Worm (Caenorhabditis elegans): ENCODE results near the gene cpna-5.
A peak's percentile ranks its signal among the peaks of the same experiment; 100 is the strongest.

Gene cpna-5

DNA sequence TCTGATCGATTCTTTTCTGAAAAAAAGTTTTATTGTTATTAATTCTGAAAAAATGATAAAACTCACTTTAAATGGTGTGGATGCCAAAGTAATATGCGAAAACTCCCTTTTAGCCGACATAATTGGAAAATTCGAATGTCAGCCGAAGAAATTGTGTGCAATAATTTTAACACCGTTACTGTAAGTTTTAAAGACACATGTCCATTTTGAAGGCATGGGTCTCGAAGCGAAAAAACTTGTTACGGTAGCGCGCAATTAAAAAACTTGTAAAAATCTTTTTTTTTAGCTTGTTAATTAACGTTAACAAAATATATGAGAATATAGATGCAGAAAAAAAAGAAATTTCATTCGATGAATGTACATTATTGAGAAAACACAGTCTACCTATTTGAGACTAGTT, 28.0 kb downstream of the cpna-5 start, which contains the start of gene pid-1:
Gene pid-1, minus strand, starts transcription at position 173 of the 400 bp plus-strand sequence.
- TF ChIP-seq mxl-2 (GFP tag; conservative IDR thresholded peaks at IDR 0.05), result no peak
- TF ChIP-seq mes-2 (tag; optimal IDR thresholded peaks at IDR 0.05; ENCODE audit: poor library complexity, severe bottlenecking), result no peak
- TF ChIP-seq nhr-6 (tag; optimal IDR thresholded peaks at IDR 0.05), result no peak
- TF ChIP-seq lin-1 (GFP tag; IDR thresholded peaks at IDR 0.05), result no peak
- no peak for TF ChIP-seq unc-62 (GFP tag; optimal IDR thresholded peaks at IDR 0.05 in 1 of 2)
- no peak for TF ChIP-seq unc-62 (tag; optimal IDR thresholded peaks at IDR 0.05)
- TF ChIP-seq dve-1 (tag; optimal IDR thresholded peaks at IDR 0.05; ENCODE audit: insufficient read depth), result no peak
- TF ChIP-seq lin-29 (GFP tag; IDR thresholded peaks at IDR 0.05), result no peak
- TF ChIP-seq daf-16 (GFP tag; optimal IDR thresholded peaks at IDR 0.05), result no peak
- no peak for TF ChIP-seq daf-16 (tag; optimal IDR thresholded peaks at IDR 0.05)
- TF ChIP-seq ZK546.5 (tag; optimal IDR thresholded peaks at IDR 0.05), result no peak

ce11 chrII:7684589-7684988, 33.8 kb downstream of the cpna-5 start, which contains the start of gene F18A1.1:
Gene F18A1.1 (plus strand): TSS chrII:7684889.
- TF ChIP-seq nhr-237 (tag; optimal IDR thresholded peaks at IDR 0.05) (peak; percentile 19), unc-39 (tag; optimal IDR thresholded peaks at IDR 0.05) (no peak)

DNA sequence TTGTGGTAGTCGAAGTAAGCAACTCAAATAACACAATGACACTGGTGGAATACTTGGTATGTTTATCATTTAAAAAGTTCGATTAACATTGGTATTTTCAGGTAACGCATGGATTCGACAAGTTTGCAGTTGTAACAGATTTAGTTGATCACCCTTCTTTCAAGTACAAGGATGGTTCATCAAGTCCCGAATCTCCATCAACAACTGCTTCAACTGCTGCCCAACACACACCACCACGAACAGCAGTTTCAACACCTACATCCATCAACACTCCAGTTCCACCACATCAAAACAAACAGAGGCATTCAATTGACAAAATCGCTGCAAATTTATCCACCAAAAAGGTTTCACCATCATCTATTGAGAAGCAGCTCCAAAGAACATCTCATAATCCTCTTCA, 35.9 kb downstream of the cpna-5 start:
- TF ChIP-seq Y105C5A.15 (GFP tag; IDR thresholded peaks at IDR 0.05) (no peak), lsy-2 (tag; optimal IDR thresholded peaks at IDR 0.05) (no peak), snpc-1.2 (GFP tag; IDR thresholded peaks at IDR 0.05) (peak; percentile 53; the same call in 1 of the 2 replicates), egl-43 (GFP tag; IDR thresholded peaks at IDR 0.05) (no peak), dmd-9 (GFP tag; IDR thresholded peaks at IDR 0.05) (no peak), ama-1 (optimal IDR thresholded peaks at IDR 0.05) (no peak), nhr-48 (tag; optimal IDR thresholded peaks at IDR 0.05) (no peak), lim-7 (GFP tag; IDR thresholded peaks at IDR 0.05) (no peak), set-16 (GFP tag; IDR thresholded peaks at IDR 0.05) (no peak), unc-62 (GFP tag; optimal IDR thresholded peaks at IDR 0.05 in 1 of 2) (peak in 1 of 2 experiments; percentile 54), unc-62 (tag; optimal IDR thresholded peaks at IDR 0.05) (no peak), F26F4.8 (GFP tag; conservative IDR thresholded peaks at IDR 0.05) (no peak), jun-1 (tag; optimal IDR thresholded peaks at IDR 0.05) (no peak), arid-1 (GFP tag; conservative IDR thresholded peaks at IDR 0.05) (no peak), madf-9 (GFP tag; conservative IDR thresholded peaks at IDR 0.05) (no peak), lin-29 (GFP tag; IDR thresholded peaks at IDR 0.05) (no peak), F44E2.7 (GFP tag; IDR thresholded peaks at IDR 0.05) (no peak), spr-1 (tag; optimal IDR thresholded peaks at IDR 0.05) (no peak)

- peak in 1 of 2 experiments; percentile 86 for TF ChIP-seq unc-62 (GFP tag; optimal IDR thresholded peaks at IDR 0.05 in 1 of 2)
- no peak for TF ChIP-seq unc-62 (tag; optimal IDR thresholded peaks at IDR 0.05)
- TF ChIP-seq R02D3.7 (tag; optimal IDR thresholded peaks at IDR 0.05), result no peak
- no peak for TF ChIP-seq dmd-6 (GFP tag; IDR thresholded peaks at IDR 0.05)
- peak; percentile 12 for TF ChIP-seq hlh-30 (tag; optimal IDR thresholded peaks at IDR 0.05; ENCODE audit: insufficient read depth)
- no peak for TF ChIP-seq mes-2 (tag; optimal IDR thresholded peaks at IDR 0.05; ENCODE audit: poor library complexity, severe bottlenecking)
Observed at ce11 chrII:7681898-7682297, 36.5 kb downstream of the cpna-5 start, which contains the start of gene lin-26. Gene lin-26 (plus strand): TSS chrII:7682198.

DNA sequence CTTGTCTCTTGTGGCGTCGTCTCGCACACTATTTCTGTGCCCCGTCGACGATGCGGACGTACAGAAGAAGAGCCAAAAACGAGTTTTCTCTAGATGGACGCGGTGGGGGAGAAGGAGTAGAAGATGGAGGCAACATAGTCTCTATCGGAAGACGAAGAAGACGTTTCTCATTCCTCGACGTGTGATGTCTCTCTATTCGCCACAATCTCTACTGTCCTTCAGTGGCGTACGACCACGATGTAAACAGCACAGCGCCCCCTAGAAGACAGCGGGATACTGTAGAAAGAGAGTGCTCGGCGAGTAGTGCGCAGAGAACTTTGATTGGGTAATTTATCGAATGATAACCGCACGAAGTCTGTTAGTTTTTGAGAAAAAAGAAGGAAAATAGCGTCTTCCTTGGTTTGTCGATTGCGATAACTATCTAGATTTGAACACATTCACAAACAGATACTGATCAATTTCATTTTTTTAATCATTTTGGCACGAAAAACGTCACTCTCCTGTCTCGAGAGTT, 38.8 kb downstream of the cpna-5 start:
- no peak for TF ChIP-seq pqm-1 (tag; optimal IDR thresholded peaks at IDR 0.05)
- TF ChIP-seq cey-2 (tag; optimal IDR thresholded peaks at IDR 0.05; ENCODE audit: borderline replicate concordance, insufficient read depth), result no peak
- TF ChIP-seq nhr-111 (GFP tag; optimal IDR thresholded peaks at IDR 0.05), result no peak
- no peak for TF ChIP-seq vab-7 (GFP tag; IDR thresholded peaks at IDR 0.05)
- no peak for TF ChIP-seq nhr-41 (GFP tag; IDR thresholded peaks at IDR 0.05)
- TF ChIP-seq daf-16 (GFP tag; optimal IDR thresholded peaks at IDR 0.05), result no peak
- TF ChIP-seq daf-16 (tag; optimal IDR thresholded peaks at IDR 0.05), result no peak
- TF ChIP-seq dmd-6 (GFP tag; IDR thresholded peaks at IDR 0.05), result no peak
- TF ChIP-seq daf-19 (GFP tag; conservative IDR thresholded peaks at IDR 0.05), result no peak
- TF ChIP-seq nhr-28 (tag; optimal IDR thresholded peaks at IDR 0.05), result peak; percentile 50
- TF ChIP-seq mxl-3 (GFP tag; optimal IDR thresholded peaks at IDR 0.05), result peak; percentile 6
- TF ChIP-seq ceh-62 (tag; optimal IDR thresholded peaks at IDR 0.05), result no peak
- no peak for TF ChIP-seq tra-1 (GFP tag; IDR thresholded peaks at IDR 0.05)
- no peak for TF ChIP-seq ceh-32 (tag; optimal IDR thresholded peaks at IDR 0.05; ENCODE audit: poor library complexity)
- no peak for TF ChIP-seq lir-3 (tag; optimal IDR thresholded peaks at IDR 0.05)
- TF ChIP-seq fos-1 (tag; optimal IDR thresholded peaks at IDR 0.05), result no peak
- TF ChIP-seq attf-4 (tag; optimal IDR thresholded peaks at IDR 0.05), result no peak
